Worm (Caenorhabditis elegans): ENCODE data around the gene C47G2.4.

ce11 chrII:11281177-11281576, 12.2 kb downstream of the C47G2.4 start:
- TF ChIP-seq flt-1 (GFP tag; IDR thresholded peaks at IDR 0.05), result no peak
- TF ChIP-seq med-1 (GFP tag; optimal IDR thresholded peaks at IDR 0.05; ENCODE audit: insufficient read depth), result no peak
